Fruit fly (Drosophila melanogaster) whole organism, embryonic: Measurements from ENCODE around the gene CG3726.

Source experiments
- B-H1 ChIP-seq: fragments of 200-800 bp; sonication (Bioruptor generic); IDR thresholded peaks from 3 replicates; pipeline ENCODE4 v1.3.6; 2022; ENCODE audit warnings: missing biosample characterization, missing genetic modification characterization
- CG10543 ChIP-seq: fragments of 200-800 bp; sonication (Bioruptor generic); optimal IDR thresholded peaks from 3 replicates; lab custom pipeline; 2017; ENCODE audit warnings: missing biosample characterization, mild to moderate bottlenecking, missing genetic modification characterization, moderate library complexity
- CG11247 ChIP-seq: fragments of 200-800 bp; sonication (Bioruptor generic); IDR thresholded peaks from 2 replicates; pipeline ENCODE4 v1.3.6; 2022; ENCODE audit warnings: missing biosample characterization, missing genetic modification characterization
- CG12299 ChIP-seq: fragments of 200-800 bp; sonication (Bioruptor generic); optimal IDR thresholded peaks from 2 replicates; lab custom pipeline; 2018; ENCODE audit warnings: missing biosample characterization, mild to moderate bottlenecking, missing genetic modification characterization
- CG13296 ChIP-seq: fragments of 200-800 bp; sonication (Bioruptor generic); optimal IDR thresholded peaks from 3 replicates; lab custom pipeline; 2018; ENCODE audit warnings: missing biosample characterization, mild to moderate bottlenecking, missing genetic modification characterization
- CG13424 ChIP-seq: fragments of 200-800 bp; sonication (Bioruptor generic); optimal IDR thresholded peaks from 2 replicates; lab custom pipeline; 2019; ENCODE audit warnings: missing biosample characterization, mild to moderate bottlenecking, missing genetic modification characterization, moderate library complexity
- CG13775 ChIP-seq: fragments of 200-800 bp; sonication (Bioruptor generic); optimal IDR thresholded peaks from 3 replicates; lab custom pipeline; 2017; ENCODE audit warnings: missing biosample characterization, mild to moderate bottlenecking, missing genetic modification characterization
- CG16813 ChIP-seq: fragments of 200-800 bp; sonication (Bioruptor generic); IDR thresholded peaks from 3 replicates; pipeline ENCODE4 v1.3.6; 2022; ENCODE audit warnings: missing biosample characterization, missing genetic modification characterization; ENCODE audit not compliant: partially characterized antibody
- CG17361 ChIP-seq: fragments of 200-800 bp; sonication (Bioruptor generic); IDR thresholded peaks from 3 replicates; pipeline ENCODE4 v1.3.6; 2022; ENCODE audit warnings: missing biosample characterization, missing genetic modification characterization
- CG18262 ChIP-seq: fragments of 200-800 bp; optimal IDR thresholded peaks from 3 replicates; lab custom pipeline; 2019; ENCODE audit warnings: missing biosample characterization, mild to moderate bottlenecking, missing genetic modification characterization, moderate library complexity
- CG18476 ChIP-seq: fragments of 200-800 bp; sonication (Bioruptor generic); optimal IDR thresholded peaks from 2 replicates; lab custom pipeline; 2016; ENCODE audit warnings: missing biosample characterization, mild to moderate bottlenecking, missing genetic modification characterization
- CG34224 ChIP-seq: fragments of 200-800 bp; sonication (Bioruptor generic); IDR thresholded peaks from 3 replicates; pipeline ENCODE4 v1.3.6; 2022; ENCODE audit warnings: missing biosample characterization, missing genetic modification characterization; ENCODE audit not compliant: partially characterized antibody
- CG4424 ChIP-seq: fragments of 200-800 bp; sonication (Bioruptor generic); optimal IDR thresholded peaks from 3 replicates; lab custom pipeline; 2016; ENCODE audit warnings: missing biosample characterization, missing genetic modification characterization
- CG9215 ChIP-seq: fragments of 200-800 bp; sonication (Bioruptor generic); IDR thresholded peaks from 2 replicates; pipeline ENCODE4 v1.3.6; 2022; ENCODE audit warnings: missing biosample characterization, missing genetic modification characterization
- CoRest ChIP-seq: fragments of 200-800 bp; sonication (Bioruptor generic); optimal IDR thresholded peaks from 3 replicates; lab custom pipeline; 2018; ENCODE audit warnings: missing biosample characterization, mild to moderate bottlenecking, missing genetic modification characterization, moderate library complexity
- Deaf1 ChIP-seq: fragments of 200-800 bp; optimal IDR thresholded peaks from 3 replicates; lab custom pipeline; 2019; ENCODE audit warnings: missing biosample characterization, mild to moderate bottlenecking, missing genetic modification characterization, moderate library complexity
- Doc2 ChIP-seq: fragments of 200-800 bp; sonication (Bioruptor generic); IDR thresholded peaks from 2 replicates; pipeline ENCODE4 v1.3.6; 2022; ENCODE audit warnings: missing biosample characterization, missing genetic modification characterization
- Dp ChIP-seq: fragments of 200-800 bp; sonication (Bioruptor generic); optimal IDR thresholded peaks from 2 replicates; lab custom pipeline; 2018; ENCODE audit warnings: missing biosample characterization, mild to moderate bottlenecking, missing genetic modification characterization, moderate library complexity
- Gug ChIP-seq: fragments of 200-800 bp; sonication (Bioruptor generic); IDR thresholded peaks from 4 replicates; pipeline ENCODE4 v1.3.6; 2022; ENCODE audit warnings: missing biosample characterization, missing genetic modification characterization
- HLH54F ChIP-seq: fragments of 200-800 bp; sonication (Bioruptor generic); optimal IDR thresholded peaks from 3 replicates; lab custom pipeline; 2016; ENCODE audit warnings: missing biosample characterization, missing genetic modification characterization
- Hsf ChIP-seq: fragments of 200-800 bp; sonication (Bioruptor generic); optimal IDR thresholded peaks from 3 replicates; lab custom pipeline; 2016; ENCODE audit warnings: missing biosample characterization, missing genetic modification characterization
- Lim3 ChIP-seq: fragments of 200-800 bp; sonication (Bioruptor generic); IDR thresholded peaks from 2 replicates; pipeline ENCODE4 v1.3.6; 2022; ENCODE audit warnings: missing biosample characterization, missing genetic modification characterization
- Med ChIP-seq: fragments of 200-800 bp; sonication (Bioruptor generic); peaks from one replicate; lab custom pipeline; 2016; ENCODE audit warnings: missing biosample characterization, missing genetic modification characterization, mild to moderate bottlenecking, inconsistent platforms, moderate library complexity
- Nf-YC ChIP-seq: fragments of 200-800 bp; optimal IDR thresholded peaks from 3 replicates; lab custom pipeline; 2019; ENCODE audit warnings: missing biosample characterization, mild to moderate bottlenecking, missing genetic modification characterization, moderate library complexity
- Rx ChIP-seq: fragments of 200-800 bp; sonication (Bioruptor generic); IDR thresholded peaks from 2 replicates; pipeline ENCODE4 v1.3.6; 2022; ENCODE audit warnings: missing biosample characterization, missing genetic modification characterization
- Spps ChIP-seq: fragments of 200-800 bp; sonication (Bioruptor generic); optimal IDR thresholded peaks from 2 replicates; lab custom pipeline; 2018; ENCODE audit warnings: missing biosample characterization, mild to moderate bottlenecking, missing genetic modification characterization
- Ssrp ChIP-seq: fragments of 200-800 bp; sonication (Bioruptor generic); optimal IDR thresholded peaks from 2 replicates; lab custom pipeline; 2018; ENCODE audit warnings: missing biosample characterization, mild to moderate bottlenecking, missing genetic modification characterization, moderate library complexity
- ac ChIP-seq: fragments of 200-800 bp; sonication (Bioruptor generic); optimal IDR thresholded peaks from 3 replicates; lab custom pipeline; 2017; ENCODE audit warnings: missing biosample characterization, mild to moderate bottlenecking, missing genetic modification characterization
- ara ChIP-seq: fragments of 200-800 bp; sonication (Bioruptor generic); IDR thresholded peaks from 2 replicates; pipeline ENCODE4 v1.3.6; 2022; ENCODE audit warnings: missing biosample characterization, missing genetic modification characterization
- bigmax ChIP-seq: fragments of 200-800 bp; sonication (Bioruptor generic); optimal IDR thresholded peaks from 2 replicates; lab custom pipeline; 2018; ENCODE audit warnings: missing biosample characterization, mild to moderate bottlenecking, missing genetic modification characterization
- chinmo ChIP-seq: fragments of 200-800 bp; sonication (Bioruptor generic); IDR thresholded peaks from 4 replicates; pipeline ENCODE4 v1.3.6; 2022; ENCODE audit warnings: missing biosample characterization, missing genetic modification characterization; ENCODE audit not compliant: partially characterized antibody
- cwo ChIP-seq: fragments of 200-800 bp; sonication (Bioruptor generic); optimal IDR thresholded peaks from 3 replicates; lab custom pipeline; 2017; ENCODE audit warnings: missing biosample characterization, missing genetic modification characterization, mild to moderate bottlenecking, moderate library complexity, missing genetic modification reagents
- danr ChIP-seq: fragments of 200-800 bp; sonication (Bioruptor generic); IDR thresholded peaks from 2 replicates; pipeline ENCODE4 v1.3.6; 2022; ENCODE audit warnings: missing biosample characterization, missing genetic modification characterization
- dmrt11E ChIP-seq: fragments of 200-800 bp; sonication (Bioruptor generic); optimal IDR thresholded peaks from 3 replicates; lab custom pipeline; 2018; ENCODE audit warnings: missing biosample characterization, mild to moderate bottlenecking, missing genetic modification characterization, moderate library complexity
- fru ChIP-seq: fragments of >200 bp; optimal IDR thresholded peaks from 2 replicates; lab custom pipeline; 2017
- gfzf ChIP-seq: fragments of 200-800 bp; sonication (Bioruptor generic); optimal IDR thresholded peaks from 2 replicates; lab custom pipeline; 2016; ENCODE audit warnings: missing biosample characterization, mild to moderate bottlenecking, missing genetic modification characterization, moderate library complexity
- hbn ChIP-seq: fragments of 200-800 bp; sonication (Bioruptor generic); IDR thresholded peaks from 2 replicates; pipeline ENCODE4 v1.3.6; 2022; ENCODE audit warnings: missing biosample characterization, missing genetic modification characterization; ENCODE audit not compliant: partially characterized antibody
- insv ChIP-seq, 2 experiments: fragments of 200-800 bp; sonication (Bioruptor generic); optimal IDR thresholded peaks; 3 replicates each; lab custom pipeline; 2016 to 2018; ENCODE audit warnings: missing biosample characterization in 2 of 2, missing genetic modification characterization in 2 of 2
- lbe ChIP-seq: fragments of 200-800 bp; sonication (Bioruptor generic); optimal IDR thresholded peaks from 2 replicates; lab custom pipeline; 2016; ENCODE audit warnings: missing biosample characterization, mild to moderate bottlenecking, missing genetic modification characterization
- nerfin-1 ChIP-seq: fragments of 200-800 bp; sonication (Bioruptor generic); optimal IDR thresholded peaks from 3 replicates; lab custom pipeline; 2019; ENCODE audit warnings: missing biosample characterization, mild to moderate bottlenecking, missing genetic modification characterization, moderate library complexity
- oc ChIP-seq: fragments of 200-800 bp; sonication (Bioruptor generic); optimal IDR thresholded peaks from 2 replicates; lab custom pipeline; 2018; ENCODE audit warnings: missing biosample characterization, mild to moderate bottlenecking, missing genetic modification characterization, moderate library complexity
- pb ChIP-seq: fragments of 200-800 bp; sonication (Bioruptor generic); optimal IDR thresholded peaks from 3 replicates; lab custom pipeline; 2016; ENCODE audit warnings: missing biosample characterization, missing genetic modification characterization
- pfk ChIP-seq: fragments of 200-800 bp; sonication (Bioruptor generic); optimal IDR thresholded peaks from 2 replicates; lab custom pipeline; 2018; ENCODE audit warnings: missing biosample characterization, mild to moderate bottlenecking, missing genetic modification characterization, moderate library complexity
- pho ChIP-seq: fragments of 200-800 bp; sonication (Bioruptor generic); optimal IDR thresholded peaks from 2 replicates; lab custom pipeline; 2016; ENCODE audit warnings: missing biosample characterization, missing genetic modification characterization
- pita ChIP-seq: fragments of 200-800 bp; sonication (Bioruptor generic); optimal IDR thresholded peaks from 2 replicates; lab custom pipeline; 2017; ENCODE audit warnings: missing biosample characterization, mild to moderate bottlenecking, missing genetic modification characterization
- ssp ChIP-seq: fragments of 200-800 bp; sonication (Bioruptor generic); IDR thresholded peaks from 2 replicates; pipeline ENCODE4 v1.3.6; 2022; ENCODE audit warnings: missing biosample characterization, missing genetic modification characterization
- stwl ChIP-seq: fragments of 200-800 bp; sonication (Bioruptor generic); optimal IDR thresholded peaks from 3 replicates; lab custom pipeline; 2018; ENCODE audit warnings: missing biosample characterization, mild to moderate bottlenecking, missing genetic modification characterization, moderate library complexity
- tin ChIP-seq: fragments of 200-800 bp; sonication (Bioruptor generic); optimal IDR thresholded peaks from 3 replicates; lab custom pipeline; 2016; ENCODE audit warnings: missing biosample characterization, missing genetic modification characterization
- twi ChIP-seq: fragments of 200-800 bp; optimal IDR thresholded peaks from 2 replicates; lab custom pipeline; 2019; ENCODE audit warnings: missing biosample characterization, mild to moderate bottlenecking, missing genetic modification characterization, moderate library complexity
- vfl ChIP-seq: fragments of 200-800 bp; sonication (Bioruptor generic); optimal IDR thresholded peaks from 2 replicates; lab custom pipeline; 2016; ENCODE audit warnings: missing biosample characterization, missing genetic modification characterization
- zen ChIP-seq: fragments of 200-800 bp; sonication (Bioruptor generic); optimal IDR thresholded peaks from 3 replicates; lab custom pipeline; 2018; ENCODE audit warnings: missing biosample characterization, mild to moderate bottlenecking, missing genetic modification characterization, moderate library complexity

CG3726 gene

DNA sequence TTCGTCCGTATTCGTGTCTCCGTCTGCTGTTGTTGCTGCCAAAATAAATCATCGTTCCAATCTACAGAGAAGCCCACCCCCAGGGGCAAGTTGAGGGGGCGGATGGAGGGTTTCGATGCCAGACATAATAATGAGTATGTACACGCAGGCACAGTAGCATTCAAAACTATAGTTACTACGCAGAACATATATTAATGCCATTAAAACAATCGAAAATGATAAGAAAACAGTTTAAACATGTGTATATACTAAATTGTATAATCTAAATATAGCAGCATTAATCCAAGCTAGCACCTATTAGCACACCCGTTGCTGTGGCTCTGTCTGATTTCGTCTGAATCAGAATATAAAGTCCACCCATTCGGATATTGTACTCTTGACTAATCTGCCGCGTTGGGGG lies 64.0 kb downstream of the CG3726 start (continued):
- TF ChIP-seq Dp (no peak), gfzf (no peak), ssp (GFP tag; lab: Robert Waterston, UW) (peak; percentile 57), CG17361 (GFP tag; lab: Robert Waterston, UW) (peak; percentile 65), Gug (GFP tag; lab: Robert Waterston, UW) (peak; percentile 70), pb (GFP tag; lab: Kevin White, UChicago) (no peak), HLH54F (peak; percentile 61), Doc2 (GFP tag; lab: Robert Waterston, UW) (no peak), chinmo (GFP tag; lab: Robert Waterston, UW) (no peak), pfk (GFP tag; lab: Kevin White, UChicago) (no peak), ara (GFP tag; lab: Robert Waterston, UW) (peak; percentile 76), Lim3 (GFP tag; lab: Robert Waterston, UW) (0 out of 2 replicates have a peak, but pooled peaks have one; percentile 27), CG10543 (peak; percentile 26), Rx (GFP tag; lab: Robert Waterston, UW) (peak; percentile 60), cwo (GFP tag; lab: Kevin White, UChicago) (peak; percentile 74), CG13424 (peak; percentile 74), Nf-YC (peak; percentile 42), tin (peak; percentile 51), zen (no peak), B-H1 (peak; percentile 49; the same call in 1 of the 3 replicates), lbe (peak; percentile 77), CG12299 (tag; lab: Kevin White, UChicago) (peak; percentile 50), nerfin-1 (tag; lab: Kevin White, UChicago) (peak; percentile 12), CG4424 (GFP tag; lab: Kevin White, UChicago) (peak; percentile 56), hbn (GFP tag; lab: Robert Waterston, UW) (no peak), pita (GFP tag; lab: Kevin White, UChicago) (no peak), CG13775 (GFP tag; lab: Kevin White, UChicago) (peak; percentile 40), CG11247 (GFP tag; lab: Robert Waterston, UW) (peak; percentile 75), insv (GFP tag; optimal IDR thresholded peaks at IDR 0.05; lab: Kevin White, UChicago) (no peak), pho (GFP tag; lab: Kevin White, UChicago) (peak; percentile 25), CG18262 (tag; lab: Kevin White, UChicago) (peak; percentile 61), ac (GFP tag; lab: Kevin White, UChicago) (no peak), vfl (GFP tag; lab: Kevin White, UChicago) (peak; percentile 15), CG13296 (peak; percentile 72), dmrt11E (tag; lab: Kevin White, UChicago) (peak; percentile 5), Deaf1 (tag; lab: Kevin White, UChicago) (peak; percentile 57), CoRest (tag; lab: Kevin White, UChicago) (peak; percentile 75), Med (GFP tag; lab: Kevin White, UChicago) (peak; percentile 94), twi (tag; lab: Kevin White, UChicago) (peak; percentile 19), CG18476 (GFP tag; lab: Kevin White, UChicago) (peak; percentile 30), fru (lab: Kevin White, UChicago) (no peak), CG34224 (GFP tag; lab: Robert Waterston, UW) (no peak), Hsf (GFP tag; lab: Kevin White, UChicago) (peak; percentile 73), stwl (tag; lab: Kevin White, UChicago) (no peak), CG16813 (GFP tag; lab: Robert Waterston, UW) (no peak), danr (GFP tag; lab: Robert Waterston, UW) (peak; percentile 62), Spps (tag; lab: Kevin White, UChicago) (no peak), bigmax (GFP tag; lab: Kevin White, UChicago) (no peak), oc (tag; lab: Kevin White, UChicago) (peak; percentile 62), CG9215 (GFP tag; lab: Robert Waterston, UW) (peak; percentile 74), Ssrp (peak; percentile 51)
